Fruit fly (Drosophila melanogaster) Kc167 (cell line): ENCODE results near the gene CG10336.

Experiments
- Myc ChIP-seq: fragments of >200 bp; optimal IDR thresholded peaks from 2 replicates; lab custom pipeline; 2017; ENCODE audit warnings: missing external identifiers
- Sin3A ChIP-seq: fragments of >200 bp; optimal IDR thresholded peaks from 2 replicates; lab custom pipeline; 2018; ENCODE audit warnings: missing external identifiers
- h ChIP-seq: fragments of >200 bp; optimal IDR thresholded peaks from 3 replicates; lab custom pipeline; 2018; ENCODE audit warnings: missing external identifiers
- insv ChIP-seq: fragments of >200 bp; optimal IDR thresholded peaks from 3 replicates; lab custom pipeline; 2018; ENCODE audit warnings: missing external identifiers
- psq ChIP-seq: fragments of >200 bp; optimal IDR thresholded peaks from 2 replicates; lab custom pipeline; 2017; ENCODE audit warnings: missing external identifiers
- ttk ChIP-seq: sonication (Bioruptor generic); optimal IDR thresholded peaks from 2 replicates; lab custom pipeline; 2017; ENCODE audit warnings: missing external identifiers

DNA sequence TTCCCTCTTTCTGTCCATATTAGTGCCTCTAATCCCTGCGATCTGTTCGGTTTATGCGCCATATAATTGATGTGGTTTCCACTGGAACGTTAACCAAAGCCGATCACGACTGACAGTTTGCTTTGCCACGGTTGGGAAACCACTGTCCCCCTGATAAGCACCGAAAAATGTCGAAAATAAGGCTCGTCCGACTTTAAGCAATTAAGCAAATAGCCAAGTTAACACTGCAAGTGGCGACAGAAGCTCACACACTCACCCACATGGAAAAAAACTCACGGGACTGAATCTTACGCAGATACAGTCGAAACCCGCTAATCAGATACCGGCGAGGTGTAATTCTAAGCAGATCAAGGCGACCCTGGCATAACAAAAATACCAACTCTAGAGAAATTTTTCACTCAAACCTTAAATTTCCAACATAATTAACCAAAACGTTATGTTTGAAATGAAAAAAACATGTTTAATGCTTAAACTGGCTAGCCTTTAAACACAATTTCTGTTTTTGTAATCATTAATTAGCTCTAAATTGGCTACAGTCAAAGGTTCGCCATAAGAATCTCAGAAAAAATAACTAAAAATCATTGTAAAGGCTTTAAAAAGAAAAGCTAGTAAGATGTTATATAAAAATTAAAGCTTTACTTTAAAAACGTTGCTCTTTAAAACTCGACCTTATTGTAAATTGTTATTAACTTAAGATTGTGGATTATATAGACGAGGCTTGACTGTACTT, 11.3 kb upstream of the CG10336 start:
- no peak for TF ChIP-seq Sin3A (lab: Kevin White, UChicago)
- no peak for TF ChIP-seq psq
- no peak for TF ChIP-seq h (lab: Kevin White, UChicago)
- TF ChIP-seq Myc, result no peak
- TF ChIP-seq insv (lab: Kevin White, UChicago), result no peak
- TF ChIP-seq ttk (lab: Kevin White, UChicago), result no peak
